Worm (Caenorhabditis elegans) whole organism, midembryonic: ENCODE results near the gene exc-5.

Experiments
- T22C8.4 ChIP-seq: fragments of 200-800 bp; sonication (Bioruptor generic); IDR thresholded peaks from 2 replicates; pipeline ENCODE4 v1.3.6; 2022; ENCODE audit warnings: missing genetic modification characterization, missing compliant biosample characterization
- cog-1 ChIP-seq: sonication (generic microtip); optimal IDR thresholded peaks from 2 replicates; lab custom pipeline; 2016; ENCODE audit warnings: missing genetic modification characterization, missing compliant biosample characterization
- ztf-29 ChIP-seq: fragments of 200-800 bp; sonication (Bioruptor generic); IDR thresholded peaks from 2 replicates; pipeline ENCODE4 v1.3.6; 2022; ENCODE audit warnings: missing genetic modification reagents, missing genetic modification characterization, missing compliant biosample characterization

DNA sequence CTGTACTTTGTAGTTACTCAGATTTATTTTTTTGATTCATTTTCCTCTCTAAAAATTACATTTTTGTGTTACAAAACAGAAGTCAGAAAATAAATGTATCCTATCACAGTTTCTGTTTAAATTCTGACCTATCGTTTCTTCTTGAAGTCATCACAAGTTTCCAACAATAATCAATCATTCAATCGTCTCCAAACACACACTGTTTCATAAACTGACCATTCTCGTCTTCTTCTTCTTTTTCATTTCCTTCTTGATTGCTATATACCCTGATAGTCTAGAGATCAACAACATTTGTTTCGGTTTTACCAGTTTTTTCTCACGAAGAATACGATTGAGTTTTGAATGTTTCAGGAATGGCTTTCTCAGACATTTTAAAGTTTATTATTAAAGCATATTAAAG, 1.7 kb upstream of the exc-5 start:
- no peak for TF ChIP-seq ztf-29
- no peak for TF ChIP-seq cog-1 (tag; lab: Kevin White, UChicago)
- no peak for TF ChIP-seq T22C8.4
